Fruit fly (Drosophila melanogaster): ENCODE measurements around the gene nAChRbeta2.

Gene nAChRbeta2

dm6 chr3R:24530328-24530727 is 15.4 kb upstream of the nAChRbeta2 start, which contains the start of the genes CG13623 and ana1 (continued):
- TF ChIP-seq hb (GFP tag; IDR thresholded peaks at IDR 0.05; ENCODE audit: partially characterized antibody) (0 out of 3 replicates have a peak, but pooled peaks have one; percentile 57), Max (GFP tag; optimal IDR thresholded peaks at IDR 0.05) (peak; percentile 32), luna (GFP tag; optimal IDR thresholded peaks at IDR 0.05) (no peak), CG3281 (GFP tag; optimal IDR thresholded peaks at IDR 0.05) (no peak), Hand (GFP tag; optimal IDR thresholded peaks at IDR 0.05) (no peak), dimm (GFP tag; IDR thresholded peaks at IDR 0.05) (no peak), CG6175 (GFP tag; IDR thresholded peaks at IDR 0.05) (no peak), gro (GFP tag; optimal IDR thresholded peaks at IDR 0.05) (no peak), usp (GFP tag; optimal IDR thresholded peaks at IDR 0.05) (no peak), CG17568 (GFP tag; optimal IDR thresholded peaks at IDR 0.05) (no peak), Dll (GFP tag; IDR thresholded peaks at IDR 0.05; ENCODE audit: partially characterized antibody) (peak; percentile 73; the same call in 3 of the 4 replicates), CG18262 (tag; optimal IDR thresholded peaks at IDR 0.05) (no peak), CG8388 (GFP tag; optimal IDR thresholded peaks at IDR 0.05) (no peak), ems (GFP tag; optimal IDR thresholded peaks at IDR 0.05) (no peak), MBD-R2 (GFP tag; IDR thresholded peaks at IDR 0.05) (peak; percentile 76), BEAF-32 (GFP tag; optimal IDR thresholded peaks at IDR 0.05) (peak; percentile 72), CG7556 (GFP tag; optimal IDR thresholded peaks at IDR 0.05) (no peak), bigmax (GFP tag; optimal IDR thresholded peaks at IDR 0.05) (no peak), CG13296 (GFP tag; optimal IDR thresholded peaks at IDR 0.05) (no peak), CG2129 (GFP tag; IDR thresholded peaks at IDR 0.05; ENCODE audit: partially characterized antibody) (peak; percentile 21; the same call in 1 of the 2 replicates), kah (GFP tag; optimal IDR thresholded peaks at IDR 0.05) (no peak), Stat92E (GFP tag; optimal IDR thresholded peaks at IDR 0.05) (peak in 1 of 3 experiments; percentile 21), hkb (optimal IDR thresholded peaks at IDR 0.05) (peak; percentile 20), hkb (GFP tag; IDR thresholded peaks at IDR 0.05) (no peak), CG17328 (GFP tag; IDR thresholded peaks at IDR 0.05) (no peak), Dip2 (GFP tag; IDR thresholded peaks at IDR 0.05) (no peak), insv (GFP tag; optimal IDR thresholded peaks at IDR 0.05) (no peak), CG17612 (GFP tag; IDR thresholded peaks at IDR 0.05) (no peak), Lim3 (GFP tag; IDR thresholded peaks at IDR 0.05) (no peak), ERR (GFP tag; optimal IDR thresholded peaks at IDR 0.05) (no peak), CG17186 (GFP tag; optimal IDR thresholded peaks at IDR 0.05) (peak; percentile 89), CG17829 (tag; optimal IDR thresholded peaks at IDR 0.05) (no peak), CG13287 (GFP tag; IDR thresholded peaks at IDR 0.05; ENCODE audit: partially characterized antibody) (peak; percentile 77), caup (GFP tag; optimal IDR thresholded peaks at IDR 0.05; ENCODE audit: severe bottlenecking) (no peak), sqz (GFP tag; optimal IDR thresholded peaks at IDR 0.05) (no peak), CG6254 (GFP tag; optimal IDR thresholded peaks at IDR 0.05) (no peak), lilli (GFP tag; optimal IDR thresholded peaks at IDR 0.05) (no peak), wek (GFP tag; optimal IDR thresholded peaks at IDR 0.05) (no peak), CG11093 (GFP tag; IDR thresholded peaks at IDR 0.05) (no peak), CG18619 (GFP tag; optimal IDR thresholded peaks at IDR 0.05) (no peak), Mad (GFP tag; optimal IDR thresholded peaks at IDR 0.05) (no peak), CG34224 (GFP tag; IDR thresholded peaks at IDR 0.05; ENCODE audit: partially characterized antibody) (peak; percentile 67; the same call in 2 of the 3 replicates), CG30431 (GFP tag; optimal IDR thresholded peaks at IDR 0.05) (no peak), Side (GFP tag; optimal IDR thresholded peaks at IDR 0.05) (no peak), pzg (GFP tag; optimal IDR thresholded peaks at IDR 0.05) (peak; percentile 79), stwl (tag; optimal IDR thresholded peaks at IDR 0.05) (peak; percentile 88), Doc3 (GFP tag; IDR thresholded peaks at IDR 0.05; ENCODE audit: partially characterized antibody) (peak; percentile 47; the same call in 1 of the 3 replicates), CG15011 (GFP tag; optimal IDR thresholded peaks at IDR 0.05) (no peak), chm (GFP tag; IDR thresholded peaks at IDR 0.05) (no peak), CTCF (GFP tag; optimal IDR thresholded peaks at IDR 0.05) (no peak), CrebB (tag; optimal IDR thresholded peaks at IDR 0.05) (no peak)
